Fruit fly (Drosophila melanogaster): ENCODE measurements around the gene CG17931.

Gene CG17931

DNA sequence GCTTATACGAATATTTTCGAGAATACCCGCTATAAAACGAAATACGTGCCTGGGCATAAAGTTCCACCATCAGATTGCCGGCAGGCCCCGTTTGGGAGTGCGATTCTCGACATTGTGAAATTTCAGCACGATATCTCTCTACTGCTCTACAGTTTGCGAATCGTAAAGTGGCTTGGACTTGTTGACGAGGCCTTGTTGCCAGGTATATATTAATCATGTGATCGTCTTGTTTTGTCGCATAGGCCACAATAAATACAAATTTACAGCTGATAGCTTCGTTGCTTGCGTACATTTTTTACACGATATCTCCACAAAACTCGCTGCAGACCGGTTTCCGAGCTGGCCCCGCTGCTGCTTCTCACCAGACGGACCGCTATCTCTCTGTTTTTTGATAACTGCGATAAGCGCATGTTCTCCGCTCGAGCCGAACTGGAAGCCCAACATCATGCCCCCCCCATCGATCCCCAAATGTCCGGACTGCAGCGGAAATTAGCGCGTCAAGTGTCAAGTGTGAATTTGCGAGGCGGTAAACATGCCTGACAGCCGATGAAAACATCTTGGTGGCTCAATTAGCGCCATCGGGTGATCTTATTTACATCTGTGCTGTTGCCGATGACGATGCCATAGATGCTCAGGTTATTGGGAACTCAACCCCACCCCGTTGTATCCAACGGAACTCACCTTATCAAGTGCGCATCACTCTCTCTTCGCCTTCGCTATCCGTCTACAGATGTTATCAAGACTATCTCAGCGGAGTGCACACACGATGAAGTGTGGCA is 49.8 kb downstream of the CG17931 start (continued):
- TF ChIP-seq grau (tag; optimal IDR thresholded peaks at IDR 0.05) (peak; percentile 29), inv (GFP tag; IDR thresholded peaks at IDR 0.05; ENCODE audit: partially characterized antibody) (no peak), CG7372 (GFP tag; IDR thresholded peaks at IDR 0.05) (peak; percentile 32; the same call in 1 of the 2 replicates), Awh (GFP tag; IDR thresholded peaks at IDR 0.05) (0 out of 2 replicates have a peak, but pooled peaks have one; percentile 43), cwo (GFP tag; optimal IDR thresholded peaks at IDR 0.05) (no peak), ab (GFP tag; optimal IDR thresholded peaks at IDR 0.05) (no peak), CG1529 (GFP tag; optimal IDR thresholded peaks at IDR 0.05) (peak; percentile 100), H15 (GFP tag; IDR thresholded peaks at IDR 0.05) (no peak), CG31441 (GFP tag; IDR thresholded peaks at IDR 0.05) (no peak), Blimp-1 (GFP tag; optimal IDR thresholded peaks at IDR 0.05) (peak; percentile 21), TFAM (GFP tag; optimal IDR thresholded peaks at IDR 0.05) (no peak), stc (GFP tag; IDR thresholded peaks at IDR 0.05) (peak; percentile 43; the same call in 1 of the 2 replicates), cato (GFP tag; optimal IDR thresholded peaks at IDR 0.05; ENCODE audit: borderline replicate concordance) (no peak), HmgZ (tag; optimal IDR thresholded peaks at IDR 0.05) (no peak), CG42726 (GFP tag; IDR thresholded peaks at IDR 0.05; ENCODE audit: partially characterized antibody) (no peak), CG16815 (GFP tag; optimal IDR thresholded peaks at IDR 0.05) (no peak), CG9437 (GFP tag; optimal IDR thresholded peaks at IDR 0.05) (peak; percentile 13), CG7963 (GFP tag; IDR thresholded peaks at IDR 0.05; ENCODE audit: partially characterized antibody) (0 out of 3 replicates have a peak, but pooled peaks have one; percentile 31), tgo (GFP tag; IDR thresholded peaks at IDR 0.05) (peak; percentile 39; the same call in 2 of the 3 replicates), psq (GFP tag; optimal IDR thresholded peaks at IDR 0.05) (no peak), CG14710 (tag; optimal IDR thresholded peaks at IDR 0.05) (no peak), esg (GFP tag; conservative IDR thresholded peaks at IDR 0.05) (no peak), CG13123 (GFP tag; optimal IDR thresholded peaks at IDR 0.05) (no peak), ranshi (GFP tag; IDR thresholded peaks at IDR 0.05) (no peak), CG34376 (GFP tag; optimal IDR thresholded peaks at IDR 0.05) (no peak), oc (tag; optimal IDR thresholded peaks at IDR 0.05) (no peak), ind (GFP tag; optimal IDR thresholded peaks at IDR 0.05) (peak; percentile 26), Mrtf (GFP tag; IDR thresholded peaks at IDR 0.05) (peak; percentile 27; the same call in 1 of the 3 replicates), Camta (GFP tag; optimal IDR thresholded peaks at IDR 0.05) (no peak), lola (GFP tag; optimal IDR thresholded peaks at IDR 0.05) (peak in 1 of 3 experiments; percentile 3), Drgx (GFP tag; IDR thresholded peaks at IDR 0.05) (peak; percentile 56; the same call in 1 of the 2 replicates), CG9797 (GFP tag; optimal IDR thresholded peaks at IDR 0.05) (no peak), CTCF (GFP tag; optimal IDR thresholded peaks at IDR 0.05) (no peak), Ets65A (GFP tag) (peak; percentile 91), CG14014 (GFP tag; IDR thresholded peaks at IDR 0.05) (peak; percentile 49), Max (GFP tag; optimal IDR thresholded peaks at IDR 0.05) (no peak), sens (GFP tag) (peak; percentile 53), CG31365 (tag; optimal IDR thresholded peaks at IDR 0.05) (no peak), CG32772 (GFP tag; IDR thresholded peaks at IDR 0.05) (no peak), Ravus (GFP tag; IDR thresholded peaks at IDR 0.05) (no peak), CG18764 (GFP tag; optimal IDR thresholded peaks at IDR 0.05) (no peak), Nf-YB (GFP tag; optimal IDR thresholded peaks at IDR 0.05) (no peak), fd3F (GFP tag; optimal IDR thresholded peaks at IDR 0.05) (no peak), CG2120 (GFP tag; optimal IDR thresholded peaks at IDR 0.05) (peak; percentile 41), Bdp1 (GFP tag; optimal IDR thresholded peaks at IDR 0.05) (no peak), CG10565 (GFP tag; optimal IDR thresholded peaks at IDR 0.05) (no peak), CG5245 (GFP tag; optimal IDR thresholded peaks at IDR 0.05) (no peak), CG4282 (GFP tag; optimal IDR thresholded peaks at IDR 0.05) (no peak), CG10366 (GFP tag; IDR thresholded peaks at IDR 0.05) (no peak), zen (tag; optimal IDR thresholded peaks at IDR 0.05) (no peak)
